Worm (Caenorhabditis elegans) whole organism, L4 larva: ENCODE results near the gene clec-241.

Source experiments
- F10B5.3 ChIP-seq: sonication (generic microtip); optimal IDR thresholded peaks from 2 replicates; lab custom pipeline; 2016; ENCODE audit warnings: mild to moderate bottlenecking, missing genetic modification characterization, missing compliant biosample characterization
- F49E8.2 ChIP-seq: sonication (generic microtip); optimal IDR thresholded peaks from 2 replicates; lab custom pipeline; 2016; ENCODE audit warnings: missing compliant biosample characterization, mild to moderate bottlenecking, missing genetic modification characterization, borderline replicate concordance
- R02D3.7 ChIP-seq: fragments of 150-350 bp; sonication (generic microtip); optimal IDR thresholded peaks from 3 replicates; lab custom pipeline; 2014; ENCODE audit warnings: missing biosample characterization, missing genetic modification characterization
- T20F7.1 ChIP-seq: fragments of 200-800 bp; sonication (Bioruptor generic); optimal IDR thresholded peaks from 2 replicates; lab custom pipeline; 2018; ENCODE audit warnings: mild to moderate bottlenecking, missing genetic modification characterization, missing compliant biosample characterization
- Y48G9A.11 ChIP-seq: fragments of 200-800 bp; sonication (Bioruptor generic); IDR thresholded peaks from 2 replicates; pipeline ENCODE4 v1.3.6; 2022; ENCODE audit warnings: missing genetic modification reagents, missing genetic modification characterization, missing compliant biosample characterization
- aha-1 ChIP-seq: fragments of 150-350 bp; peaks from one replicate; lab custom pipeline; 2014; ENCODE audit warnings: missing biosample characterization, missing genetic modification characterization
- arid-1 ChIP-seq: fragments of 200-800 bp; sonication (Bioruptor generic); conservative IDR thresholded peaks from 2 replicates; pipeline ENCODE4 v1.3.6; 2022; ENCODE audit warnings: missing genetic modification reagents, missing genetic modification characterization, missing compliant biosample characterization
- ceh-20 ChIP-seq: fragments of 200-800 bp; sonication (Bioruptor generic); IDR thresholded peaks from 2 replicates; pipeline ENCODE4 v1.3.6; 2022; ENCODE audit warnings: missing genetic modification reagents, missing genetic modification characterization, missing compliant biosample characterization
- ceh-44 ChIP-seq: fragments of 200-800 bp; sonication (Bioruptor generic); IDR thresholded peaks from 2 replicates; pipeline ENCODE4 v1.3.6; 2022; ENCODE audit warnings: missing genetic modification reagents, missing genetic modification characterization, missing compliant biosample characterization
- daf-16 ChIP-seq, 3 experiments: sonication (generic microtip); optimal IDR thresholded peaks; 2 replicates each; lab custom pipeline; 2016 to 2017; ENCODE audit warnings: missing genetic modification characterization in 3 of 3, missing genetic modification reagents in 3 of 3, mild to moderate bottlenecking in 2 of 3, missing compliant biosample characterization in 2 of 3, missing biosample characterization in 1 of 3, moderate library complexity in 1 of 3
- daf-19 ChIP-seq: fragments of 200-800 bp; sonication (Bioruptor generic); conservative IDR thresholded peaks from 2 replicates; pipeline ENCODE4 v1.3.6; 2022; ENCODE audit warnings: missing genetic modification characterization, missing compliant biosample characterization
- daf-8 ChIP-seq: fragments of 200-800 bp; sonication (Bioruptor generic); IDR thresholded peaks from 2 replicates; pipeline ENCODE4 v1.3.6; 2022; ENCODE audit warnings: missing genetic modification characterization, missing compliant biosample characterization
- dmd-8 ChIP-seq: fragments of 200-800 bp; sonication (Bioruptor generic); IDR thresholded peaks from 2 replicates; pipeline ENCODE4 v1.3.6; 2022; ENCODE audit warnings: missing genetic modification characterization, missing compliant biosample characterization
- dve-1 ChIP-seq: sonication (generic microtip); optimal IDR thresholded peaks from 2 replicates; lab custom pipeline; 2017; ENCODE audit warnings: antibody characterized with exemption, mild to moderate bottlenecking, missing genetic modification characterization, missing compliant biosample characterization; ENCODE audit not compliant: insufficient read depth
- egl-43 ChIP-seq: fragments of 200-800 bp; sonication (Bioruptor generic); IDR thresholded peaks from 2 replicates; pipeline ENCODE4 v1.3.6; 2022; ENCODE audit warnings: missing genetic modification reagents, missing genetic modification characterization, missing compliant biosample characterization
- fkh-10 ChIP-seq: fragments of 150-350 bp; optimal IDR thresholded peaks from 2 replicates; lab custom pipeline; 2014; ENCODE audit warnings: missing biosample characterization, missing genetic modification reagents, missing genetic modification characterization
- hlh-30 ChIP-seq: sonication (generic microtip); optimal IDR thresholded peaks from 2 replicates; lab custom pipeline; 2017; ENCODE audit warnings: antibody characterized with exemption, mild to moderate bottlenecking, missing genetic modification characterization, missing compliant biosample characterization; ENCODE audit not compliant: insufficient read depth
- hmg-1.1 ChIP-seq: fragments of 200-800 bp; sonication (Bioruptor generic); IDR thresholded peaks from 2 replicates; pipeline ENCODE4 v1.3.6; 2022; ENCODE audit warnings: missing genetic modification reagents, missing genetic modification characterization, missing compliant biosample characterization
- jun-1 ChIP-seq: fragments of 150-350 bp; optimal IDR thresholded peaks from 2 replicates; lab custom pipeline; 2014; ENCODE audit warnings: missing biosample characterization, missing genetic modification reagents, missing genetic modification characterization
- lin-15B ChIP-seq: fragments of 150-350 bp; sonication (generic microtip); optimal IDR thresholded peaks from 3 replicates; lab custom pipeline; 2014; ENCODE audit warnings: missing biosample characterization, missing genetic modification characterization
- lsy-2 ChIP-seq, 2 experiments: fragments of 150-350 bp in 1 of 2; sonication (generic microtip) in 1 of 2; optimal IDR thresholded peaks; 2 replicates each; lab custom pipeline; 2014 to 2017; ENCODE audit warnings: missing biosample characterization in 2 of 2, missing genetic modification characterization in 2 of 2
- mdl-1 ChIP-seq, 2 experiments: fragments of 150-350 bp in 1 of 2; sonication (generic microtip) in 1 of 2; optimal IDR thresholded peaks; 2 replicates each; lab custom pipeline; 2014 to 2017; ENCODE audit warnings: missing biosample characterization in 2 of 2, missing genetic modification characterization in 2 of 2
- mdt-29 ChIP-seq: fragments of 200-800 bp; sonication (Bioruptor generic); IDR thresholded peaks from 2 replicates; pipeline ENCODE4 v1.3.6; 2022; ENCODE audit warnings: missing genetic modification reagents, missing genetic modification characterization, missing compliant biosample characterization
- mes-2 ChIP-seq: sonication (generic microtip); optimal IDR thresholded peaks from 2 replicates; lab custom pipeline; 2016; ENCODE audit warnings: missing genotype, mild to moderate bottlenecking, missing genetic modification characterization, missing compliant biosample characterization; ENCODE audit not compliant: poor library complexity, severe bottlenecking
- mxl-3 ChIP-seq: fragments of 200-800 bp; sonication (Bioruptor generic); optimal IDR thresholded peaks from 2 replicates; lab custom pipeline; 2018; ENCODE audit warnings: mild to moderate bottlenecking, missing genetic modification characterization, missing compliant biosample characterization
- nhr-11 ChIP-seq: fragments of 150-350 bp; optimal IDR thresholded peaks from 2 replicates; lab custom pipeline; 2014; ENCODE audit warnings: missing biosample characterization, missing genetic modification characterization
- nhr-237 ChIP-seq: sonication (generic microtip); optimal IDR thresholded peaks from 2 replicates; lab custom pipeline; 2017; ENCODE audit warnings: missing biosample characterization, missing genetic modification characterization
- nhr-42 ChIP-seq: fragments of 200-800 bp; sonication (Bioruptor generic); IDR thresholded peaks from 2 replicates; pipeline ENCODE4 v1.3.6; 2022; ENCODE audit warnings: missing genetic modification characterization, missing compliant biosample characterization
- nhr-48 ChIP-seq: sonication (generic microtip); optimal IDR thresholded peaks from 2 replicates; lab custom pipeline; 2016; ENCODE audit warnings: mild to moderate bottlenecking, missing genetic modification characterization, missing compliant biosample characterization
- nhr-6 ChIP-seq: fragments of 150-350 bp; optimal IDR thresholded peaks from 2 replicates; lab custom pipeline; 2014; ENCODE audit warnings: missing biosample characterization, missing genetic modification characterization
- nhr-77 ChIP-seq: fragments of 150-350 bp; optimal IDR thresholded peaks from 2 replicates; lab custom pipeline; 2014; ENCODE audit warnings: missing biosample characterization, missing genetic modification characterization
- pha-4 ChIP-seq, 2 experiments: fragments of 150-350 bp in 1 of 2; fragments of 200-800 bp in 1 of 2; sonication (Bioruptor generic) in 1 of 2; IDR thresholded peaks in 1 of 2; optimal IDR thresholded peaks in 1 of 2; 2 replicates each; pipeline versions ENCODE4 v1.3.6 to Lab custom; 2014 to 2022; ENCODE audit warnings: missing genetic modification characterization in 2 of 2, missing genetic modification reagents in 2 of 2, missing biosample characterization in 1 of 2, missing compliant biosample characterization in 1 of 2
- php-3 ChIP-seq: fragments of 200-800 bp; sonication (Bioruptor generic); IDR thresholded peaks from 2 replicates; pipeline ENCODE4 v1.3.6; 2022; ENCODE audit warnings: missing genetic modification reagents, missing genetic modification characterization, missing compliant biosample characterization
- rbr-2 ChIP-seq: sonication (generic microtip); optimal IDR thresholded peaks from 2 replicates; lab custom pipeline; 2016; ENCODE audit warnings: missing genotype, missing genetic modification characterization, missing compliant biosample characterization
- set-16 ChIP-seq: fragments of 200-800 bp; sonication (Bioruptor generic); IDR thresholded peaks from 2 replicates; pipeline ENCODE4 v1.3.6; 2022; ENCODE audit warnings: missing genetic modification reagents, missing genetic modification characterization, missing compliant biosample characterization
- skn-1 ChIP-seq: fragments of 150-350 bp; optimal IDR thresholded peaks from 2 replicates; lab custom pipeline; 2014; ENCODE audit warnings: missing biosample characterization, missing genetic modification characterization
- spr-1 ChIP-seq: sonication (generic microtip); optimal IDR thresholded peaks from 2 replicates; lab custom pipeline; 2016; ENCODE audit warnings: mild to moderate bottlenecking, missing genetic modification characterization, missing compliant biosample characterization
- tag-97 ChIP-seq: fragments of 200-800 bp; sonication (Bioruptor generic); IDR thresholded peaks from 2 replicates; pipeline ENCODE4 v1.3.6; 2022; ENCODE audit warnings: missing genetic modification characterization, missing compliant biosample characterization
- unc-130 ChIP-seq: sonication (generic microtip); optimal IDR thresholded peaks from 2 replicates; lab custom pipeline; 2016; ENCODE audit warnings: missing genetic modification reagents, missing genetic modification characterization, missing compliant biosample characterization
- unc-39 ChIP-seq: sonication (generic microtip); optimal IDR thresholded peaks from 2 replicates; lab custom pipeline; 2017; ENCODE audit warnings: missing biosample characterization, missing genetic modification characterization
- zfp-3 ChIP-seq: fragments of 200-800 bp; sonication (Bioruptor generic); conservative IDR thresholded peaks from 2 replicates; pipeline ENCODE4 v1.3.6; 2022; ENCODE audit warnings: missing genetic modification reagents, missing genetic modification characterization, missing compliant biosample characterization
- ztf-11 ChIP-seq: fragments of 150-350 bp; optimal IDR thresholded peaks from 2 replicates; lab custom pipeline; 2014; ENCODE audit warnings: missing biosample characterization, missing genetic modification characterization

clec-241 gene

DNA sequence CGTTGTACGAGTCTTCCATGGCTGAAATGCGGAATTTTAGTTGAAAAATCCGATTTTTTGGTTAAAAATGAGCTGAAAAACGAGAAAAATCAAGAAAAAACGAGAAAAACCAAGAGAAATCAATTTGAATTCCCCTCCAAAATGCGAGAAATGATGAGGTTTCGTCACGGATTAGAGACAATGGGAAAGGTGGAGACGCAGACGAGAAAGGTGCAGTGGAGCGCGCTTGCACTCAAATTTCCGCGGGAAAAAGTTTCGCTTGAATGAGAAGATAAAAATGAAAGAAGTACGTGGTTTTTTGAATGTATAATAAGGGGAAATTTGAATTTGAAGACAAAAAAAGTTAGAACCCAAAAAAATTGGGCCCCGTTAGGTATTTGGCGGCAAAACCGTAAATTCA, 47.5 kb downstream of the clec-241 start, which contains the start of gene efl-1 (continued):
- TF ChIP-seq nhr-77 (tag; lab: Kevin White, UChicago) (peak; percentile 87), skn-1 (tag; lab: Kevin White, UChicago) (no peak), daf-16 (GFP tag; optimal IDR thresholded peaks at IDR 0.05; lab: Kevin White, UChicago) (peak in 1 of 2 experiments; percentile 25), daf-16 (tag; optimal IDR thresholded peaks at IDR 0.05; lab: Kevin White, UChicago) (peak; percentile 31), mdl-1 (tag; optimal IDR thresholded peaks at IDR 0.05; lab: Kevin White, UChicago) (peak in 1 of 2 experiments; percentile 37), daf-8 (GFP tag; lab: Robert Waterston, UW) (no peak), pha-4 (GFP tag; IDR thresholded peaks at IDR 0.05; lab: Robert Waterston, UW) (peak; percentile 43; the same call in 1 of the 2 replicates), pha-4 (tag; optimal IDR thresholded peaks at IDR 0.05; lab: Kevin White, UChicago) (peak; percentile 34), Y48G9A.11 (GFP tag; lab: Robert Waterston, UW) (0 out of 2 replicates have a peak, but pooled peaks have one; percentile 8), hmg-1.1 (GFP tag; lab: Robert Waterston, UW) (peak; percentile 84), nhr-237 (tag; lab: Kevin White, UChicago) (no peak), unc-39 (no peak), arid-1 (0 out of 2 replicates have a peak, but pooled peaks have one; percentile 64), zfp-3 (GFP tag; lab: Robert Waterston, UW) (0 out of 2 replicates have a peak, but pooled peaks have one; percentile 39), lsy-2 (tag; optimal IDR thresholded peaks at IDR 0.05; lab: Kevin White, UChicago) (peak; percentile 22 to 93), dmd-8 (GFP tag; lab: Robert Waterston, UW) (no peak), mdt-29 (peak; percentile 64; the same call in 1 of the 2 replicates), mxl-3 (no peak), ceh-20 (peak; percentile 90), daf-19 (no peak), set-16 (GFP tag; lab: Robert Waterston, UW) (0 out of 2 replicates have a peak, but pooled peaks have one; percentile 15), T20F7.1 (GFP tag; lab: Kevin White, UChicago) (peak; percentile 67), php-3 (no peak), nhr-42 (GFP tag; lab: Robert Waterston, UW) (peak; percentile 38; the same call in 1 of the 2 replicates), mes-2 (tag; lab: Kevin White, UChicago) (peak; percentile 94), F10B5.3 (tag; lab: Kevin White, UChicago) (no peak), ceh-44 (GFP tag; lab: Robert Waterston, UW) (peak; percentile 61; the same call in 1 of the 2 replicates), nhr-6 (tag; lab: Kevin White, UChicago) (peak; percentile 94), dve-1 (tag; lab: Kevin White, UChicago) (peak; percentile 89), fkh-10 (GFP tag; lab: Kevin White, UChicago) (peak; percentile 79), ztf-11 (tag; lab: Kevin White, UChicago) (no peak), lin-15B (tag; lab: Kevin White, UChicago) (peak; percentile 1), rbr-2 (tag; lab: Kevin White, UChicago) (peak; percentile 81), tag-97 (GFP tag; lab: Robert Waterston, UW) (no peak), egl-43 (GFP tag; lab: Robert Waterston, UW) (peak; percentile 51; the same call in 1 of the 2 replicates), nhr-11 (tag; lab: Kevin White, UChicago) (peak; percentile 78), spr-1 (tag; lab: Kevin White, UChicago) (peak; percentile 54), aha-1 (peak; percentile 98), nhr-48 (no peak), F49E8.2 (peak; percentile 12), hlh-30 (tag; lab: Kevin White, UChicago) (peak; percentile 89), unc-130 (GFP tag; lab: Kevin White, UChicago) (peak; percentile 39), R02D3.7 (tag; lab: Kevin White, UChicago) (no peak), jun-1 (tag; lab: Kevin White, UChicago) (peak; percentile 62)
